Worm (Caenorhabditis elegans) whole organism, L1 larva: ENCODE measurements around the gene gck-2.

Source experiments
- aly-2 ChIP-seq: fragments of 150-350 bp; optimal IDR thresholded peaks from 2 replicates; lab custom pipeline; 2014; ENCODE audit warnings: missing biosample characterization, missing genetic modification characterization
- blmp-1 ChIP-seq: fragments of 150-350 bp; optimal IDR thresholded peaks from 2 replicates; lab custom pipeline; 2014; ENCODE audit warnings: missing biosample characterization, missing genetic modification characterization
- ceh-88 ChIP-seq: fragments of 200-800 bp; sonication (Bioruptor generic); IDR thresholded peaks from 2 replicates; pipeline ENCODE4 v1.3.6; 2022; ENCODE audit warnings: missing genetic modification characterization, missing compliant biosample characterization
- jun-1 ChIP-seq: fragments of 150-350 bp; optimal IDR thresholded peaks from 2 replicates; lab custom pipeline; 2014; ENCODE audit warnings: missing biosample characterization, missing genetic modification reagents, missing genetic modification characterization
- nhr-76 ChIP-seq: sonication (generic microtip); optimal IDR thresholded peaks from 2 replicates; lab custom pipeline; 2017; ENCODE audit warnings: missing biosample characterization, missing genetic modification characterization
- nhr-77 ChIP-seq: fragments of 150-350 bp; optimal IDR thresholded peaks from 2 replicates; lab custom pipeline; 2014; ENCODE audit warnings: missing biosample characterization, missing genetic modification characterization
- nhr-84 ChIP-seq: sonication (generic microtip); optimal IDR thresholded peaks from 2 replicates; lab custom pipeline; 2017; ENCODE audit warnings: missing biosample characterization, missing genetic modification characterization
- pag-3 ChIP-seq: sonication (generic microtip); optimal IDR thresholded peaks from 2 replicates; lab custom pipeline; 2017; ENCODE audit warnings: missing genetic modification characterization, mild to moderate bottlenecking, missing compliant biosample characterization, antibody characterized with exemption, borderline replicate concordance; ENCODE audit not compliant: insufficient read depth
- pqm-1 ChIP-seq: sonication (generic microtip); optimal IDR thresholded peaks from 3 replicates; lab custom pipeline; 2017; ENCODE audit warnings: missing biosample characterization, missing genetic modification characterization
- snpc-4 ChIP-seq: fragments of 150-350 bp; optimal IDR thresholded peaks from 2 replicates; lab custom pipeline; 2014; ENCODE audit warnings: missing biosample characterization, missing genetic modification characterization
- unc-62 ChIP-seq: fragments of 150-350 bp; optimal IDR thresholded peaks from 2 replicates; lab custom pipeline; 2014; ENCODE audit warnings: missing biosample characterization, missing genetic modification reagents, missing genetic modification characterization
- unc-98 ChIP-seq: fragments of 200-800 bp; sonication (Bioruptor generic); IDR thresholded peaks from 2 replicates; pipeline ENCODE4 v1.3.6; 2022; ENCODE audit warnings: missing genetic modification characterization, missing compliant biosample characterization

- no peak for TF ChIP-seq aly-2 (tag; lab: Kevin White, UChicago)
- TF ChIP-seq pqm-1 (tag; lab: Kevin White, UChicago), result no peak
- TF ChIP-seq nhr-76, result no peak
- TF ChIP-seq unc-62 (GFP tag; lab: Kevin White, UChicago), result no peak
- no peak for TF ChIP-seq unc-98 (GFP tag; lab: Robert Waterston, UW)
- no peak for TF ChIP-seq blmp-1 (tag; lab: Kevin White, UChicago)
- no peak for TF ChIP-seq jun-1 (tag; lab: Kevin White, UChicago)
- no peak for TF ChIP-seq ceh-88 (GFP tag; lab: Robert Waterston, UW)
- TF ChIP-seq nhr-84 (tag; lab: Kevin White, UChicago), result no peak
- TF ChIP-seq nhr-77, result no peak
- no peak for TF ChIP-seq pag-3 (tag; lab: Kevin White, UChicago)
- no peak for TF ChIP-seq snpc-4 (tag; lab: Kevin White, UChicago)
Observed at ce11 chrV:6813862-6814261, 21.4 kb upstream of the gck-2 start.
